Worm (Caenorhabditis elegans): ENCODE measurements around the gene Y38H6A.5.

DNA sequence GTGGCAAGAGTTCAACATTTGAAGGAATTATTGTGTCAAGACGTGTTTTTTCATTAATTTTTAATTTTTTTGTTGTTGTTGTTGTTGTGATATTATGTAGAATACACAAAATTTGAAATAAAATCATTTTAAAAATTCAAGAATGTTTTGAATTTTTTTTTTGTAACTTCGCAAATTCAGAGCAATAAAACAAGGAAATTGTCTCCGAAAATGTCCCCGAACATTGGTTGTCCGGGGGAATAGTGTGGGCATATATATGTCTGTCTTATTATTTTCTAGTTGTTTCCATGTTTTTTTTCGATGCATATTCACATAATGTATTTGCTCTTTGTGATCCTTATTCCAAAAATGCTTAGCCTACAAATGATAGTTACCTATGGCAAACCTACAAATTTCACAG, 23.6 kb downstream of the Y38H6A.5 start, which contains the start of gene clec-262:
- no peak for TF ChIP-seq aly-1 (tag; optimal IDR thresholded peaks at IDR 0.05)
- no peak for TF ChIP-seq tra-4 (tag; optimal IDR thresholded peaks at IDR 0.05)
- TF ChIP-seq pes-1 (GFP tag; IDR thresholded peaks at IDR 0.05): no peak
- TF ChIP-seq hmbx-1 (tag; optimal IDR thresholded peaks at IDR 0.05): no peak
- no peak for TF ChIP-seq ama-1 (optimal IDR thresholded peaks at IDR 0.05)
- TF ChIP-seq sea-1 (GFP tag; conservative IDR thresholded peaks at IDR 0.05): no peak
- TF ChIP-seq ets-7 (tag; optimal IDR thresholded peaks at IDR 0.05): no peak
- TF ChIP-seq B0310.2 (tag; optimal IDR thresholded peaks at IDR 0.05): no peak
- no peak for TF ChIP-seq flt-1 (GFP tag; IDR thresholded peaks at IDR 0.05)
- no peak for TF ChIP-seq tbx-37 (GFP tag; conservative IDR thresholded peaks at IDR 0.05)
